Worm (Caenorhabditis elegans) whole organism, L1 larva: ENCODE results near the gene str-82.

Source experiments
- elt-2 ChIP-seq: sonication (generic microtip); optimal IDR thresholded peaks from 2 replicates; lab custom pipeline; 2016; ENCODE audit warnings: missing genetic modification characterization, mild to moderate bottlenecking, inconsistent platforms, missing compliant biosample characterization, missing genetic modification reagents
- fos-1 ChIP-seq: fragments of 150-350 bp; optimal IDR thresholded peaks from 2 replicates; lab custom pipeline; 2014; ENCODE audit warnings: missing biosample characterization, missing genetic modification characterization
- nhr-77 ChIP-seq: fragments of 150-350 bp; optimal IDR thresholded peaks from 2 replicates; lab custom pipeline; 2014; ENCODE audit warnings: missing biosample characterization, missing genetic modification characterization
- tlp-1 ChIP-seq: fragments of 150-350 bp; optimal IDR thresholded peaks from 2 replicates; lab custom pipeline; 2014; ENCODE audit warnings: missing biosample characterization, missing genetic modification characterization
- zip-4 ChIP-seq: fragments of 200-800 bp; sonication (Bioruptor generic); optimal IDR thresholded peaks from 2 replicates; lab custom pipeline; 2018; ENCODE audit warnings: mild to moderate bottlenecking, missing genetic modification characterization, moderate library complexity, missing compliant biosample characterization
- ztf-4 ChIP-seq: fragments of 150-350 bp; optimal IDR thresholded peaks from 2 replicates; lab custom pipeline; 2014; ENCODE audit warnings: missing biosample characterization, missing genetic modification characterization

DNA sequence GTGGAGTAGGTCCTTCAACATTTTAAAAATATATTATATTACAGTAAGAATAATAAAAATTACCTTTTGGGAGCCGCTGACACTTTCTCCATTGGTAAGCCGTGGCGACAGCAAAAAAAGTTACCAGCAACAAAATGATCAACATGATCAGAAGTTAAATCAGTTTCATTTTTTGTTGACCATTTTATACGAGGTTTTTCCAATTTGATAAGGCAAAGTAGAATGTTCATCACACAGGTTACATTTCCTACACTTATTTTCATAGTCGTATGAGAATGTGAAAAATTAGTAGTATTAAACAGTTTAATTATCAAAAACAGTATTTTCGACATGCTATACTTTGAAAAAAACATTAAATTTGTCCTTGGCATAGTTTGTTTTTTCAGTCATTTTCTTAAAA lies 1.6 kb upstream of the str-82 start, which contains the start of gene cyp-34A10:
- TF ChIP-seq tlp-1 (no peak), ztf-4 (tag; lab: Kevin White, UChicago) (no peak), zip-4 (GFP tag; lab: Kevin White, UChicago) (no peak), nhr-77 (no peak), elt-2 (tag; lab: Kevin White, UChicago) (no peak), fos-1 (tag; lab: Kevin White, UChicago) (no peak)
